Worm (Caenorhabditis elegans) whole organism, L4 larva: Measurements from ENCODE around the gene col-107.

Experiments used
- daf-8 ChIP-seq: fragments of 200-800 bp; sonication (Bioruptor generic); IDR thresholded peaks from 2 replicates; pipeline ENCODE4 v1.3.6; 2022; ENCODE audit warnings: missing genetic modification characterization, missing compliant biosample characterization
- lin-38 ChIP-seq: fragments of 200-800 bp; sonication (Bioruptor generic); IDR thresholded peaks from 2 replicates; pipeline ENCODE4 v1.3.6; 2022; ENCODE audit warnings: missing genetic modification reagents, missing genetic modification characterization, missing compliant biosample characterization
- madf-5 ChIP-seq, 2 experiments: fragments of 200-800 bp; sonication (Bioruptor generic); IDR thresholded peaks; 2 replicates each; pipeline ENCODE4 v1.3.6; 2022; ENCODE audit warnings: missing compliant biosample characterization in 2 of 2, missing genetic modification characterization in 2 of 2
- madf-9 ChIP-seq: fragments of 200-800 bp; sonication (Bioruptor generic); conservative IDR thresholded peaks from 2 replicates; pipeline ENCODE4 v1.3.6; 2022; ENCODE audit warnings: missing genetic modification reagents, missing genetic modification characterization, missing compliant biosample characterization
- mdt-29 ChIP-seq: fragments of 200-800 bp; sonication (Bioruptor generic); IDR thresholded peaks from 2 replicates; pipeline ENCODE4 v1.3.6; 2022; ENCODE audit warnings: missing genetic modification reagents, missing genetic modification characterization, missing compliant biosample characterization
- nhr-237 ChIP-seq: sonication (generic microtip); optimal IDR thresholded peaks from 2 replicates; lab custom pipeline; 2017; ENCODE audit warnings: missing biosample characterization, missing genetic modification characterization
- nhr-77 ChIP-seq: fragments of 150-350 bp; optimal IDR thresholded peaks from 2 replicates; lab custom pipeline; 2014; ENCODE audit warnings: missing biosample characterization, missing genetic modification characterization
- unc-62 ChIP-seq, 3 experiments: fragments of 150-350 bp in 1 of 3; sonication (generic microtip); optimal IDR thresholded peaks in 2 of 3; peaks in 1 of 3; 1 replicate in 1 of 3; 2 replicates in 2 of 3; lab custom pipeline; 2014 to 2017; ENCODE audit warnings: missing biosample characterization in 3 of 3, missing genetic modification characterization in 3 of 3, missing genetic modification reagents in 3 of 3, missing genotype in 1 of 3
- ztf-7 ChIP-seq: fragments of 150-350 bp; optimal IDR thresholded peaks from 2 replicates; lab custom pipeline; 2014; ENCODE audit warnings: missing biosample characterization, missing genetic modification characterization

DNA sequence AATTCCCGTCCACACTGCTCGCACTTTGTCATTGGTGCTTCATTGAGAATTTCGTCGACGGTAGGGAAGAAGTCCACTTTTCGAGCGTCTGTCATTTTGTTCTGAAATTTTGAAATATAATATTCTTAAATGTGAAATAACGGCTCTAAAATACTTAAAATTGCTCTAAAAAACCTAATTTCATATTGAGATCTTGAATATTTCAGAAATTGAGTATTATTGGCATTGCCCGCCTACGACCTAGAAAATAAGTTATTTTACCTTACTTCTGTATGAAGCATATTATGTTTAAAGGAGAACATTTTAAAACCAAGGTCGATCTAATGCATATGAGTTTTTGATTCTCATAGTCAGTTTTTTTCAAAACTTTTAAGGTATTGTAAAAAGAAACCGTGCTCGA lies 1.6 kb downstream of the col-107 start, which contains the start of gene C34H4.5:
- TF ChIP-seq nhr-77 (tag; lab: Kevin White, UChicago) (no peak), lin-38 (GFP tag; lab: Robert Waterston, UW) (no peak), ztf-7 (no peak), madf-5 (GFP tag; IDR thresholded peaks at IDR 0.05; lab: Robert Waterston, UW) (no peak), madf-9 (no peak), unc-62 (GFP tag; optimal IDR thresholded peaks at IDR 0.05 in 1 of 2; lab: Kevin White, UChicago) (no peak), unc-62 (tag; optimal IDR thresholded peaks at IDR 0.05; lab: Kevin White, UChicago) (no peak), daf-8 (GFP tag; lab: Robert Waterston, UW) (no peak), nhr-237 (tag; lab: Kevin White, UChicago) (no peak), mdt-29 (GFP tag; lab: Robert Waterston, UW) (no peak)
